Worm (Caenorhabditis elegans) whole organism, early embryonic: ENCODE measurements around the gene ocr-2.

Experiments used
- B0310.2 ChIP-seq: sonication (generic microtip); optimal IDR thresholded peaks from 2 replicates; lab custom pipeline; 2016; ENCODE audit warnings: mild to moderate bottlenecking, missing genetic modification characterization, missing compliant biosample characterization
- ama-1 ChIP-seq: fragments of 150-350 bp; optimal IDR thresholded peaks from 2 replicates; lab custom pipeline; 2014
- ceh-13 ChIP-seq: fragments of 200-800 bp; sonication (Bioruptor generic); optimal IDR thresholded peaks from 2 replicates; lab custom pipeline; 2018; ENCODE audit warnings: mild to moderate bottlenecking, missing genetic modification characterization, missing compliant biosample characterization
- flt-1 ChIP-seq: fragments of 200-800 bp; sonication (Bioruptor generic); IDR thresholded peaks from 2 replicates; pipeline ENCODE4 v1.3.6; 2022; ENCODE audit warnings: missing genetic modification characterization, missing compliant biosample characterization
- hmg-4 ChIP-seq: fragments of 200-800 bp; sonication (Bioruptor generic); optimal IDR thresholded peaks from 2 replicates; lab custom pipeline; 2018; ENCODE audit warnings: mild to moderate bottlenecking, missing genetic modification characterization, missing compliant biosample characterization
- sea-1 ChIP-seq: fragments of 200-800 bp; sonication (Bioruptor generic); conservative IDR thresholded peaks from 2 replicates; pipeline ENCODE4 v1.3.6; 2022; ENCODE audit warnings: missing genetic modification characterization, missing compliant biosample characterization

ce11 chrIV:8244112-8244511 is 24.2 kb upstream of the ocr-2 start, which contains the start of gene T09A12.1:
- TF ChIP-seq sea-1 (GFP tag; lab: Robert Waterston, UW) (no peak), ama-1 (no peak), B0310.2 (tag; lab: Kevin White, UChicago) (no peak), flt-1 (no peak), ceh-13 (no peak), hmg-4 (GFP tag; lab: Kevin White, UChicago) (no peak)
